Worm (Caenorhabditis elegans): ENCODE measurements around the gene fbxb-62.

fbxb-62 gene

DNA sequence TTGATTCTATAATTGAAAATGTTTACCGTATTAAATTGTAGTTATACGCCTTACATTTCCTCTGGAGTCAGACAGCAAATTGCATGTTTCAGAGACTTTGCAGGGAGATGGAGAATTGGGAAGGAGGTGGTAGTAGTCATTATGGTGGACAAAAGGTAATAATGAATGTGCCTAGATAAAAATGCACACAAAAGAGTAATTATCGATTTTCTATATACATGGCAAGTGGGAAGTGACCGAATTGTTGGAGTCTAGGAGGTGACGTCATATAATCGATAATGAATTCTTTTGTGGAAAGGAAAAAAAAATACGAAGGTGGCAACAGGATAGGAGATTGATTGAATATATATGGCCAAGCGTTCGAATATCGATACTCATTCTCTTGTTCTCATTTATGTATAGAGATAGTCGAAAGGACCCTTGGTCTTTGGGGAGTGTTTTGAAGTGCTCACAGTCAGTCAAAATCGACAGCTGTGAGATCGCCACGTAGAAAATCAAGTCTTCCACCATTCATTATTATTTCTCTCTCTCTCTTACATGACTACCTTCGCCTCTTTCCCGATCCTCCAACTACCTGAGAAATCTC is 1.8 kb upstream of the fbxb-62 start, which contains the start of the genes fbxb-63 and fbxb-61:
Gene fbxb-63 (minus strand): TSS at position 142 of the 586 bp plus-strand sequence.
Gene fbxb-61 (plus strand): TSS at position 536 of the 586 bp plus-strand sequence.
- TF ChIP-seq ceh-82 (tag; optimal IDR thresholded peaks at IDR 0.05) = no peak
- no peak for TF ChIP-seq egl-13 (tag; optimal IDR thresholded peaks at IDR 0.05)
- TF ChIP-seq fkh-8 (tag; optimal IDR thresholded peaks at IDR 0.05) = no peak
- TF ChIP-seq tbx-2 (tag; optimal IDR thresholded peaks at IDR 0.05) = no peak
- TF ChIP-seq hlh-4 (tag; optimal IDR thresholded peaks at IDR 0.05) = no peak
- TF ChIP-seq ama-1 (optimal IDR thresholded peaks at IDR 0.05) = no peak
- TF ChIP-seq lsy-2 (tag; optimal IDR thresholded peaks at IDR 0.05) = no peak
- no peak for TF ChIP-seq zip-4 (GFP tag; optimal IDR thresholded peaks at IDR 0.05)
- TF ChIP-seq nhr-19 (GFP tag; conservative IDR thresholded peaks at IDR 0.05) = no peak
- no peak for TF ChIP-seq fkh-4 (tag; optimal IDR thresholded peaks at IDR 0.05; ENCODE audit: borderline replicate concordance)
- TF ChIP-seq egl-27 (tag; optimal IDR thresholded peaks at IDR 0.05) = no peak
- TF ChIP-seq elt-2 (tag; optimal IDR thresholded peaks at IDR 0.05) = no peak
- no peak for TF ChIP-seq nhr-11 (tag; optimal IDR thresholded peaks at IDR 0.05)
- no peak for TF ChIP-seq fos-1 (tag; optimal IDR thresholded peaks at IDR 0.05)
- no peak for TF ChIP-seq ceh-88 (GFP tag; IDR thresholded peaks at IDR 0.05)
- no peak for TF ChIP-seq fkh-10 (GFP tag; optimal IDR thresholded peaks at IDR 0.05)

- TF ChIP-seq hlh-17 (GFP tag; optimal IDR thresholded peaks at IDR 0.05; ENCODE audit: borderline replicate concordance) (no peak), nhr-77 (tag; optimal IDR thresholded peaks at IDR 0.05) (no peak), dpl-1 (GFP tag; optimal IDR thresholded peaks at IDR 0.05) (no peak), nhr-90 (tag; optimal IDR thresholded peaks at IDR 0.05; ENCODE audit: poor library complexity) (no peak), elt-2 (tag; optimal IDR thresholded peaks at IDR 0.05) (no peak), lir-3 (tag; optimal IDR thresholded peaks at IDR 0.05; ENCODE audit: poor library complexity) (no peak), lin-15B (tag; optimal IDR thresholded peaks at IDR 0.05) (no peak), aha-1 (tag; optimal IDR thresholded peaks at IDR 0.05) (no peak), mef-2 (tag; optimal IDR thresholded peaks at IDR 0.05) (no peak), snpc-4 (tag; optimal IDR thresholded peaks at IDR 0.05) (no peak), nhr-237 (tag; optimal IDR thresholded peaks at IDR 0.05) (no peak), dsc-1 (tag; optimal IDR thresholded peaks at IDR 0.05) (no peak), lin-13 (GFP tag; optimal IDR thresholded peaks at IDR 0.05) (no peak), skn-1 (tag; optimal IDR thresholded peaks at IDR 0.05) (no peak), jun-1 (tag; optimal IDR thresholded peaks at IDR 0.05) (no peak), nhr-71 (tag; optimal IDR thresholded peaks at IDR 0.05) (no peak), pag-3 (tag; optimal IDR thresholded peaks at IDR 0.05; ENCODE audit: borderline replicate concordance, insufficient read depth) (no peak), xbp-1 (tag; optimal IDR thresholded peaks at IDR 0.05) (no peak), pax-3 (tag; optimal IDR thresholded peaks at IDR 0.05) (no peak), fkh-4 (tag; optimal IDR thresholded peaks at IDR 0.05; ENCODE audit: borderline replicate concordance) (no peak)
Observed at ce11 chrV:19299262-19299661, 2.6 kb downstream of the fbxb-62 start, which contains the start of gene F55C9.14. TSS of gene F55C9.14 (plus strand) at chrV:19299562.

DNA sequence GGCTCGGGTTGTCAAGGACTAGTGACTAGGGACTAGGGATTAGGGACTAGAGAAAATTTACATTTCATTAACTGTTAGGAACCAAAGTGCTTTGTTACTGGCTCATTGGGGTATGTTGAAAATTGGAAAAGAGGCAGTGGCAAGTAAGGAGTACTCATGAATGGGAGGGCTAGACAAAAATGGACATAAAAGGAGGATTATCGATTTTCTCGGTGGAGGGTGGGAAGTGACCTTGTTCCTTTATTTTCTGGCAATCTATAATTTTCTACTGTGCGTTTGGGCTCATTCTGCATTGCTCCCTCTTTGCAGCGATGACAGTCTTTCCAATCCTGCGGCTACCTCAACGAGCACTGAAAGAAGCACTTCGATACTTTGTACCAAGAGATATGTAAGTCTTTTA is 4.3 kb downstream of the fbxb-62 start, which contains the start of gene fbxb-60:
Gene fbxb-60 (plus strand): TSS at position 301 of the 400 bp plus-strand sequence.
- TF ChIP-seq ceh-63 (GFP tag; optimal IDR thresholded peaks at IDR 0.05) (no peak), pax-3 (tag; optimal IDR thresholded peaks at IDR 0.05) (no peak), efl-3 (GFP tag; optimal IDR thresholded peaks at IDR 0.05) (no peak), ceh-82 (tag; optimal IDR thresholded peaks at IDR 0.05) (no peak), C04F5.9 (tag; optimal IDR thresholded peaks at IDR 0.05) (no peak), nhr-85 (tag) (no peak), unc-30 (tag; optimal IDR thresholded peaks at IDR 0.05) (no peak), ces-1 (GFP tag; optimal IDR thresholded peaks at IDR 0.05) (no peak), isw-1 (GFP tag; IDR thresholded peaks at IDR 0.05) (no peak), nhr-47 (tag; optimal IDR thresholded peaks at IDR 0.05) (no peak)
